Worm (Caenorhabditis elegans) whole organism, L4 larva: ENCODE data around the gene btb-18.

Experiments
- F26F4.8 ChIP-seq: fragments of 200-800 bp; sonication (Bioruptor generic); conservative IDR thresholded peaks from 2 replicates; pipeline ENCODE4 v1.3.6; 2022; ENCODE audit warnings: missing genetic modification characterization, missing compliant biosample characterization
- F44E2.7 ChIP-seq: fragments of 200-800 bp; sonication (Bioruptor generic); IDR thresholded peaks from 2 replicates; pipeline ENCODE4 v2.1.2; 2022; ENCODE audit warnings: missing genetic modification characterization, missing compliant biosample characterization
- R02D3.7 ChIP-seq: fragments of 150-350 bp; sonication (generic microtip); optimal IDR thresholded peaks from 3 replicates; lab custom pipeline; 2014; ENCODE audit warnings: missing biosample characterization, missing genetic modification characterization
- T20F7.1 ChIP-seq: fragments of 200-800 bp; sonication (Bioruptor generic); optimal IDR thresholded peaks from 2 replicates; lab custom pipeline; 2018; ENCODE audit warnings: mild to moderate bottlenecking, missing genetic modification characterization, missing compliant biosample characterization
- Y48G9A.11 ChIP-seq: fragments of 200-800 bp; sonication (Bioruptor generic); IDR thresholded peaks from 2 replicates; pipeline ENCODE4 v1.3.6; 2022; ENCODE audit warnings: missing genetic modification reagents, missing genetic modification characterization, missing compliant biosample characterization
- aha-1 ChIP-seq: fragments of 150-350 bp; peaks from one replicate; lab custom pipeline; 2014; ENCODE audit warnings: missing biosample characterization, missing genetic modification characterization
- ceh-82 ChIP-seq: sonication (generic microtip); optimal IDR thresholded peaks from 2 replicates; lab custom pipeline; 2017; ENCODE audit warnings: missing biosample characterization, missing genetic modification characterization
- cey-2 ChIP-seq: sonication (generic microtip); optimal IDR thresholded peaks from 3 replicates; lab custom pipeline; 2017; ENCODE audit warnings: missing genetic modification characterization, mild to moderate bottlenecking, missing compliant biosample characterization, antibody characterized with exemption, borderline replicate concordance; ENCODE audit not compliant: insufficient read depth
- daf-12 ChIP-seq: fragments of 150-350 bp; optimal IDR thresholded peaks from 2 replicates; lab custom pipeline; 2014; ENCODE audit warnings: missing biosample characterization, missing genetic modification reagents, missing genetic modification characterization
- daf-16 ChIP-seq, 3 experiments: sonication (generic microtip); optimal IDR thresholded peaks; 2 replicates each; lab custom pipeline; 2016 to 2017; ENCODE audit warnings: missing genetic modification characterization in 3 of 3, missing genetic modification reagents in 3 of 3, mild to moderate bottlenecking in 2 of 3, missing compliant biosample characterization in 2 of 3, missing biosample characterization in 1 of 3, moderate library complexity in 1 of 3
- daf-19 ChIP-seq: fragments of 200-800 bp; sonication (Bioruptor generic); conservative IDR thresholded peaks from 2 replicates; pipeline ENCODE4 v1.3.6; 2022; ENCODE audit warnings: missing genetic modification characterization, missing compliant biosample characterization
- dmd-6 ChIP-seq: fragments of 200-800 bp; sonication (Bioruptor generic); IDR thresholded peaks from 2 replicates; pipeline ENCODE4 v1.3.6; 2022; ENCODE audit warnings: missing genetic modification reagents, missing genetic modification characterization, missing compliant biosample characterization
- dpl-1 ChIP-seq: fragments of 150-350 bp; optimal IDR thresholded peaks from 2 replicates; lab custom pipeline; 2014; ENCODE audit warnings: missing biosample characterization, missing genetic modification reagents, missing genetic modification characterization
- dve-1 ChIP-seq: sonication (generic microtip); optimal IDR thresholded peaks from 2 replicates; lab custom pipeline; 2017; ENCODE audit warnings: antibody characterized with exemption, mild to moderate bottlenecking, missing genetic modification characterization, missing compliant biosample characterization; ENCODE audit not compliant: insufficient read depth
- egl-43 ChIP-seq: fragments of 200-800 bp; sonication (Bioruptor generic); IDR thresholded peaks from 2 replicates; pipeline ENCODE4 v1.3.6; 2022; ENCODE audit warnings: missing genetic modification reagents, missing genetic modification characterization, missing compliant biosample characterization
- gei-8 ChIP-seq: fragments of 200-800 bp; sonication (Bioruptor generic); optimal IDR thresholded peaks from 2 replicates; lab custom pipeline; 2018; ENCODE audit warnings: mild to moderate bottlenecking, missing genetic modification characterization, missing compliant biosample characterization
- hlh-11 ChIP-seq: fragments of 200-800 bp; sonication (Bioruptor generic); optimal IDR thresholded peaks from 2 replicates; lab custom pipeline; 2018; ENCODE audit warnings: mild to moderate bottlenecking, missing genetic modification characterization, missing compliant biosample characterization
- hlh-30 ChIP-seq: sonication (generic microtip); optimal IDR thresholded peaks from 2 replicates; lab custom pipeline; 2017; ENCODE audit warnings: antibody characterized with exemption, mild to moderate bottlenecking, missing genetic modification characterization, missing compliant biosample characterization; ENCODE audit not compliant: insufficient read depth
- lim-7 ChIP-seq: fragments of 200-800 bp; sonication (Bioruptor generic); IDR thresholded peaks from 2 replicates; pipeline ENCODE4 v1.3.6; 2022; ENCODE audit warnings: missing genetic modification characterization, missing compliant biosample characterization
- lin-1 ChIP-seq: fragments of 200-800 bp; sonication (Bioruptor generic); IDR thresholded peaks from 2 replicates; pipeline ENCODE4 v1.3.6; 2022; ENCODE audit warnings: missing genetic modification reagents, missing genetic modification characterization, missing compliant biosample characterization
- madf-5 ChIP-seq, 2 experiments: fragments of 200-800 bp; sonication (Bioruptor generic); IDR thresholded peaks; 2 replicates each; pipeline ENCODE4 v1.3.6; 2022; ENCODE audit warnings: missing compliant biosample characterization in 2 of 2, missing genetic modification characterization in 2 of 2
- mxl-2 ChIP-seq: fragments of 200-800 bp; sonication (Bioruptor generic); conservative IDR thresholded peaks from 2 replicates; pipeline ENCODE4 v1.3.6; 2022; ENCODE audit warnings: missing genetic modification reagents, missing genetic modification characterization, missing compliant biosample characterization
- php-3 ChIP-seq: fragments of 200-800 bp; sonication (Bioruptor generic); IDR thresholded peaks from 2 replicates; pipeline ENCODE4 v1.3.6; 2022; ENCODE audit warnings: missing genetic modification reagents, missing genetic modification characterization, missing compliant biosample characterization
- saeg-2 ChIP-seq: fragments of 200-800 bp; sonication (Bioruptor generic); IDR thresholded peaks from 2 replicates; pipeline ENCODE4 v1.3.6; 2022; ENCODE audit warnings: missing genetic modification reagents, missing genetic modification characterization, missing compliant biosample characterization
- set-16 ChIP-seq: fragments of 200-800 bp; sonication (Bioruptor generic); IDR thresholded peaks from 2 replicates; pipeline ENCODE4 v1.3.6; 2022; ENCODE audit warnings: missing genetic modification reagents, missing genetic modification characterization, missing compliant biosample characterization
- unc-62 ChIP-seq, 3 experiments: fragments of 150-350 bp in 1 of 3; sonication (generic microtip); optimal IDR thresholded peaks in 2 of 3; peaks in 1 of 3; 1 replicate in 1 of 3; 2 replicates in 2 of 3; lab custom pipeline; 2014 to 2017; ENCODE audit warnings: missing biosample characterization in 3 of 3, missing genetic modification characterization in 3 of 3, missing genetic modification reagents in 3 of 3, missing genotype in 1 of 3
- zip-11 ChIP-seq: fragments of 200-800 bp; sonication (Bioruptor generic); IDR thresholded peaks from 2 replicates; pipeline ENCODE4 v1.3.6; 2022; ENCODE audit warnings: missing genetic modification characterization, missing compliant biosample characterization
- zip-2 ChIP-seq: fragments of 150-350 bp; optimal IDR thresholded peaks from 2 replicates; lab custom pipeline; 2014; ENCODE audit warnings: missing biosample characterization, missing genetic modification characterization
- ztf-7 ChIP-seq: fragments of 150-350 bp; optimal IDR thresholded peaks from 2 replicates; lab custom pipeline; 2014; ENCODE audit warnings: missing biosample characterization, missing genetic modification characterization

btb-18 gene

ce11 chrII:3297914-3298313, at the start of gene btb-18:
Gene btb-18, plus strand, starts transcription at chrII:3298214.
- no peak for TF ChIP-seq F26F4.8
- TF ChIP-seq dpl-1 (GFP tag; lab: Kevin White, UChicago), result no peak
- no peak for TF ChIP-seq lin-1 (GFP tag; lab: Robert Waterston, UW)
- no peak for TF ChIP-seq daf-16 (GFP tag; optimal IDR thresholded peaks at IDR 0.05; lab: Kevin White, UChicago)
- TF ChIP-seq daf-16 (tag; optimal IDR thresholded peaks at IDR 0.05; lab: Kevin White, UChicago), result peak; percentile 50
- TF ChIP-seq dve-1 (tag; lab: Kevin White, UChicago), result peak; percentile 39
- TF ChIP-seq, all 104 proteins: peak for 2

ce11 chrII:3249406-3249805, 48.6 kb upstream of the btb-18 start, which contains the start of gene clec-124:
Gene clec-124, plus strand, starts transcription at chrII:3249706.
- TF ChIP-seq zip-11 (GFP tag; lab: Robert Waterston, UW) (no peak), cey-2 (no peak), gei-8 (GFP tag; lab: Kevin White, UChicago) (no peak), php-3 (no peak), ceh-82 (no peak), mxl-2 (GFP tag; lab: Robert Waterston, UW) (no peak), egl-43 (no peak), F44E2.7 (GFP tag; lab: Robert Waterston, UW) (no peak)

- TF ChIP-seq lim-7, result no peak
- peak; percentile 60; the same call in 1 of the 2 replicates for TF ChIP-seq set-16 (GFP tag; lab: Robert Waterston, UW)
These were observed 47.8 kb upstream of the btb-18 start for ce11 chrII:3250195-3250594.

- TF ChIP-seq aha-1 (tag; lab: Kevin White, UChicago), result peak; percentile 96
- no peak for TF ChIP-seq Y48G9A.11 (GFP tag; lab: Robert Waterston, UW)
These were observed 46.2 kb upstream of the btb-18 start for ce11 chrII:3251782-3252181.

ce11 chrII:3259254-3259653, 38.8 kb upstream of the btb-18 start, which contains the start of gene gcy-19:
Gene gcy-19, minus strand, starts transcription at chrII:3259354.
- TF ChIP-seq cey-2, result no peak
- TF ChIP-seq daf-12 (tag; lab: Kevin White, UChicago), result no peak
- TF ChIP-seq daf-19 (GFP tag; lab: Robert Waterston, UW), result no peak
- no peak for TF ChIP-seq dmd-6
- TF ChIP-seq unc-62 (GFP tag; optimal IDR thresholded peaks at IDR 0.05 in 1 of 2; lab: Kevin White, UChicago), result peak in 1 of 2 experiments; percentile 8
- no peak for TF ChIP-seq unc-62 (tag; optimal IDR thresholded peaks at IDR 0.05; lab: Kevin White, UChicago)
- no peak for TF ChIP-seq hlh-11 (tag; lab: Kevin White, UChicago)

ce11 chrII:3262504-3262903, 35.5 kb upstream of the btb-18 start, which contains the start of gene F02E11.2:
Gene F02E11.2, plus strand, starts transcription at chrII:3262804.
- TF ChIP-seq hlh-30 (tag; lab: Kevin White, UChicago) (no peak), daf-12 (tag; lab: Kevin White, UChicago) (no peak), zip-11 (GFP tag; lab: Robert Waterston, UW) (no peak), R02D3.7 (tag; lab: Kevin White, UChicago) (no peak), ztf-7 (no peak), T20F7.1 (GFP tag; lab: Kevin White, UChicago) (no peak), zip-2 (tag; lab: Kevin White, UChicago) (no peak), lim-7 (no peak), saeg-2 (no peak), madf-5 (GFP tag; IDR thresholded peaks at IDR 0.05; lab: Robert Waterston, UW) (no peak)
